Worm (Caenorhabditis elegans) whole organism, L4/young adult: Measurements from ENCODE around the gene madd-3.

Experiments used
- W03F9.2 ChIP-seq: fragments of 150-350 bp; optimal IDR thresholded peaks from 2 replicates; lab custom pipeline; 2014; ENCODE audit warnings: missing biosample characterization, missing genetic modification characterization
- dao-5 ChIP-seq: sonication (generic microtip); optimal IDR thresholded peaks from 2 replicates; lab custom pipeline; 2016; ENCODE audit warnings: missing genotype, missing genetic modification characterization, moderate library complexity, missing compliant biosample characterization
- him-1 ChIP-seq: sonication (generic microtip); optimal IDR thresholded peaks from 2 replicates; lab custom pipeline; 2016; ENCODE audit warnings: missing genotype, missing genetic modification reagents, missing genetic modification characterization, missing compliant biosample characterization

madd-3 gene

DNA sequence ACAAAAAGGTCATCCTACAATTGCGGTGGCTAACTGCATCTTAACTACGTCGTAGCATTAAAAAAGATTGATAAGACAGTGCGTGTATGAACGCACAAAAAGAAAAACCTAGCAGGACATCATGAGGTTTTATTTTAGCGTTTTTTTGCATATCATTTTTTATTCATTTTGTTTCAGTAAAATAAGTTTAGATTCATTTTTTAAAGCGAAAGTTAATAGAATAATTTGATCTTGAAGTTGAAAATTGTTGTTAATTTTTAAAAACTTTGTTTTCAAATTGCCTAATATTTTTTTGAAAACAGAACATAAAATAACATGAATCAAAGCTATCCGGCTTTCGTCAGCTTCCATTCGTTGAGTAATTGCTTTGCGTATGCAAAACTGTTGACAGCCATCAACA lies 17.2 kb upstream of the madd-3 start, which contains the start of gene prx-1:
prx-1 (plus strand) TSS at position 301 of the 400 bp plus-strand sequence.
- no peak for TF ChIP-seq dao-5
- no peak for TF ChIP-seq W03F9.2

- TF ChIP-seq dao-5, result no peak
- TF ChIP-seq W03F9.2, result peak; percentile 10
These were observed 16.0 kb upstream of the madd-3 start for ce11 chrX:14312416-14312815.

DNA sequence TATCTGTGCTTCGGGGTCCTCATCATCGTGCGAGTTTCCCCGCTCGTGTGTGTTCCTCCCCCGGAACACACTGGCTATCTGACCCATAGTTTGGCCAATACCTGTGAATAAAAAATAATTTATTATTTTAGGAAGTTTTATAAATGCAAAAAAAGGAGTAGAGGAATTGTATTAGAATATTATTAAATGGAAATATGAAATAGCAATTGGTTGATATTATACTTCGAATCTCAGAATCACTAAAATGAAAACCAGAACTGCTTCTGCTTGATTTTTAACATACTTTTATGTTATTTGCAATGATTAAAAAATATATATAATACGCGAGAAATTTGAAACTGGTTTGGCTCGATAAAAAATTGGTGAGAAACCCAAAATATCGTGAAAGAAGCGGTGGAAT lies 15.1 kb upstream of the madd-3 start, which contains the start of gene mgrn-1:
mgrn-1 (minus strand) TSS at position 101 of the 400 bp plus-strand sequence.
- TF ChIP-seq him-1, result no peak
- TF ChIP-seq W03F9.2, result no peak
- TF ChIP-seq dao-5, result no peak

DNA sequence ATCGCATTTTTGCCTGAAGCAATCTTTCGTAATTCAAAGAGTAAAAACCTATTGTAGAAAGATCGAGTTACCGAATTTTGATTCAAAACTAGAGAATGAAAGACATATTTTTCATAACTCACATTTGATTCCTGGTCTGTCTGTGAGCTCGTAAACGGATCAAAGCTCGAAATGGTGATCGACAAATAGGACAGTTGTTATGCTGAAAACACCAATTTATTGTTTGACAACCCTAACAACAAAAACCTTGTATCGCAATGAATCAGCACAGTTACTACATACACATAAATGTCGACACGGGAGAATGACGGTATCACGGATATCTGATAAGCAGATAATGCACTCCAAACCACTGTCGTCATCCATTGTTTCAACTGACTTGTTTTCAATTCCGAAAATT lies 13.2 kb upstream of the madd-3 start:
- TF ChIP-seq W03F9.2 (no peak), dao-5 (no peak), him-1 (no peak)

DNA sequence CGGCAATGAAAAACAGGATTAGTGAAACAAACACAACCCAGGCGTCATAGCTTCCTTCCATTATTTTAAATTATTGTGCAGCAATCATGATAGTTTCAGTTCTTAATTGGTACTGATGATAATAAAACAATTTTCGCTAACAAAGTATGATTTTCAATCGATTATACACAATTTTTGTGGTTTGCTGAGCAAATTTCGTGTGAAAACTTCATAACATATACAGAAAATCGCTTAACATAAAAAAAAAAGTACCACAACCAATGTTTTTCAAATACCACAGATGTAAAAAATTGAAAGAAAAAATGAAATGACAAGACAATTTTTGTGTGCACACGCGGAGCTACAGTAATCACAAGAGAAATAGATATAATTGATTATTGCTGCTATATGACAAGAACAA lies 11.2 kb upstream of the madd-3 start, which contains the start of gene gphr-2:
gphr-2 (minus strand) TSS at position 101 of the 400 bp plus-strand sequence.
- TF ChIP-seq dao-5, result no peak
- no peak for TF ChIP-seq him-1
- TF ChIP-seq W03F9.2, result no peak

DNA sequence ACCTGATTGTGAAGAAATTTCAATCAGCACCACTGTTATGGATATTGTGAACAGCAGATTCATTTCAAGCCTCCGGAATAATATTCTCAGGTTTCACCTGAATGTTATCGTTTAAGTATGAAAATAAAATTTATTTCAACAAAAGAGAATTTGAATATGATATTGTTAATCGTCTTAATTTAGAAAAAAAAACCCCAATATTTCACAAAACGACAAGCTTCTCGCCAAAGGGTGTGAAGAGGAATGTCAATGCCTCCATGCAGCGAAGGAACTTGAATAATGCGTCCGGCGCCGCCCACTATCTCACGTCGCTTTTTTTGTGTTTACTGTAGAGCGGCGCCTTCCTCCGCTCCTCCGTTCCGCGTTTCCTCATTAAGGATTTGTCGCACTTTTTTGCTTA lies 6.6 kb upstream of the madd-3 start, which contains the start of gene C11H1.5:
C11H1.5 (minus strand) TSS at position 101 of the 400 bp plus-strand sequence.
- no peak for TF ChIP-seq dao-5
- no peak for TF ChIP-seq him-1
- TF ChIP-seq W03F9.2, result no peak

DNA sequence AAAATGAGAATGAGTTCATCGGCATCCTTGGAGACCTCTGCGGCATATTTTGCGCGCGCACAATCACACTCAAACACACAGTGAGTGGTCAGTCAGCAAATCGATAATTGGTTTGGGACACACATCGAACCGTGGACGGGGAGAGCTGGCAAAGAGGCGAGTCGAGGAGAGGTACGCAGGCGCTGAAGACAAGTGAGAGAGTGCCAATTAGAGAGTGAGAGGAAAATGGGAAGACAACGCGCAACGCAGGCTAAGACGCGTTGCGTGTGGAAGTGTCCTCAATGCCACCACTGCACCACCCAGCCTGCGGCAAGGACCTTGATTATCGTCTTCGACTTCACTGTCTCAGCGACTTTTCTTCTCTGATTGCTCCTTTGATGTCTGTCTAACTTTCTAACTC lies 750 bp upstream of the madd-3 start:
- TF ChIP-seq W03F9.2 (no peak), dao-5 (no peak), him-1 (peak; percentile 48)

ce11 chrX:14292632-14293031 lies 3.8 kb downstream of the madd-3 start:
- TF ChIP-seq W03F9.2, result no peak
- no peak for TF ChIP-seq dao-5
- no peak for TF ChIP-seq him-1

DNA sequence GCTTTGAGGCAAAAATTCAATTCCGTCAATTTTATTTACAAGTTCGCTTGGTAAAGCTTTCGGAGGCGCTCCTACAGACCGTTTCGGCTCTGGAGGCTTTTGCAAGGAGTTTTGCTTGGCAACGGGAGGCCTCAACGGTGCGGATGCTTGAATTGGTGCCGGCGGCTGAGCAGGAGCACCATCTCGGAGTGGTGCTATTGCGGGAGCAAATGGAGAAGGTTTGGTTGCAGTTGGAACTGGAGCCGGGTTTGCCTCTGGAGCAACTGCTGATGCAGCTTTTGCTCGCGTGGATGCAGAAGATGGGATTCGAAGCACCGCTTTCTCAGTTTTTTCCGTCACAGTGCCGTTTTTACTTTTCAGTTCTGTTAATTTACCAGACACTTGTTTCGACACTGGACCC lies 6.5 kb downstream of the madd-3 start:
- no peak for TF ChIP-seq him-1
- TF ChIP-seq dao-5, result no peak
- no peak for TF ChIP-seq W03F9.2

- TF ChIP-seq dao-5 (no peak), him-1 (no peak), W03F9.2 (no peak)
These were observed 8.6 kb downstream of the madd-3 start for ce11 chrX:14287888-14288287.

- TF ChIP-seq W03F9.2, result no peak
- no peak for TF ChIP-seq him-1
- TF ChIP-seq dao-5, result no peak
These were observed 14.9 kb downstream of the madd-3 start, which contains the start of gene E02H4.2 for ce11 chrX:14281526-14281925. TSS of gene E02H4.2 (minus strand) at chrX:14281626.

ce11 chrX:14267781-14268180 lies 28.7 kb downstream of the madd-3 start, which contains the start of gene del-1:
TSS of gene del-1 (plus strand) at chrX:14268081.
- TF ChIP-seq him-1, result no peak
- TF ChIP-seq dao-5, result no peak
- TF ChIP-seq W03F9.2, result no peak

DNA sequence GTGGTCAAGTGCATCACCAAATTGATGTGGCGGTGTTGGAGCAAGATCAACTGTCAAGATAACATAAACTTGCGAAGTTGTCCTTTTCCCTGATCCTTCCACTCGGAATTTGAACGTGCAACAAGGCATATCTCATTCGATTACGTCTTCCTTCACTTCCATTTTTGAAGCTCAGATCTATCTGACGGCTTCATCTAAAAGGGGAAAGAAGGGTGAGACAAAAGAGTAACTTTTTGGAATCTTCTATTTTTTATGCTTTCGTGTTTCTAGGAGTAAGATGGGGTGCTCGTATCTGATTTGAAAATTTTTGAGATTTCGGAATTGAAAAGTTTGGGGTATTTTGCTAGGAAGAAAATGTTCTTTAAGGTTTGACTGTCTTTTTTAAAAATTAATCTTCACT lies 29.3 kb downstream of the madd-3 start:
- no peak for TF ChIP-seq W03F9.2

- TF ChIP-seq him-1 (no peak), W03F9.2 (no peak)
These were observed 33.0 kb downstream of the madd-3 start, which contains the start of gene E02H4.8 for ce11 chrX:14263473-14263872. TSS of gene E02H4.8 (minus strand) at chrX:14263573.

DNA sequence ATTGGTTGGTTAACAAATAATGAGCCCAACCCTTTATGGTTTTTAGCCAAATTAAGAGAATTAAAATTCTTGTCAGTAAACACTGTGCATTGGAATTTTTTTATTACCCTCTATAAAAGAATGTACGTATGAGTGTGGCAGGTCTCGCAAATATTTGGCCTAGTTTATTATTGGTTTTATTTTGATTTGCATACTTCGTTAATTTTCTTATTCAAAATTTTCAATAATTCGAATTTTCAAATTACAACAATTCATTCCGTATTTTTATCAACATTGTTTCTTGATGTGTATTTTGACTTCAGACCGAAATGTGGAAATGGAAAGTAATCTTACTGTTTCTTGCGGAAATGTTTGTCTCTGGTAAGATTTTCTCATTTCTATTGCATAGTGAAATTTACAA lies 38.8 kb downstream of the madd-3 start, which contains the start of gene E02H4.4:
E02H4.4 (plus strand) TSS at position 301 of the 400 bp plus-strand sequence.
- TF ChIP-seq W03F9.2 (no peak), him-1 (no peak), dao-5 (no peak)

DNA sequence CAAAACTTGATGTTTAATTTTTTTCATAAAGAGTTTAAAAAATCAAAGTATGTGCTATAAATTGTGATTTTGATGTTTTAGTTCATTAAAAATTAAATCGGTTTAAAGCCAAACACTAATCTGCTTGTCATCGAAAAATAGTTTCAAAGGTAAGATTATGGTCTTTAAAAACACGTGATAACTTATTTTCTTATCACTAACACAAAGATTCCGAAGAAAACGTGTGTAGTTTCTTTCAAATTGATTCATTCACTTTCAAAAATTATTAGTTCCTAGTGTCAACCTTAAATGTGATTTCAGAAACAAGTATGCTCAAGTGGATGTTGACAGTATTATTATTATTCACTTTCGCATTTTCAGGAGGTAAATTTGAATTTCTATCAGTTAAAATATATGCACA lies 40.5 kb downstream of the madd-3 start, which contains the start of gene E02H4.7:
E02H4.7 (plus strand) TSS at position 301 of the 400 bp plus-strand sequence.
- TF ChIP-seq him-1, result no peak
- TF ChIP-seq dao-5, result no peak
- no peak for TF ChIP-seq W03F9.2

DNA sequence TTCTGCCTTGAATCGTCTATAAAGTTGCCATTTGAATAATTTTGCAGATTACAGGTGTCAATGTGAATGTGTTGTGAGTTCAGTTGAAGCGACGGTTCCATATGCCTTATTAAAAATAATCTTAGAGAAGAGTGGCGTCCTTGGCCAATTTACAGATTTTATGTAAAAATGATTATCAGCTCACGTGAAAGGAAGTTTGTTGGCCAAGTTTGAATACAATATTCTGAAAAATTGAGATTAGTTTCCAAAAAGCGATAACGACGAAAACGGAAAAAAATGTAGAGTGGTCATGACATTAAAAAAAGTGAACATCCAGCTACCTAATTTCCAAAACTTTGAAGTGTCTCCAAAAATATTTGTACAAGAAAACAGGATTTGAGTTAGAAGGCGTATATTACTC lies 41.4 kb downstream of the madd-3 start, which contains the start of gene E02H4.5:
E02H4.5 (minus strand) TSS at position 101 of the 400 bp plus-strand sequence.
- TF ChIP-seq him-1, result no peak
